Fruit fly (Drosophila melanogaster): ENCODE results near the gene CG12684.

CG12684 gene

DNA sequence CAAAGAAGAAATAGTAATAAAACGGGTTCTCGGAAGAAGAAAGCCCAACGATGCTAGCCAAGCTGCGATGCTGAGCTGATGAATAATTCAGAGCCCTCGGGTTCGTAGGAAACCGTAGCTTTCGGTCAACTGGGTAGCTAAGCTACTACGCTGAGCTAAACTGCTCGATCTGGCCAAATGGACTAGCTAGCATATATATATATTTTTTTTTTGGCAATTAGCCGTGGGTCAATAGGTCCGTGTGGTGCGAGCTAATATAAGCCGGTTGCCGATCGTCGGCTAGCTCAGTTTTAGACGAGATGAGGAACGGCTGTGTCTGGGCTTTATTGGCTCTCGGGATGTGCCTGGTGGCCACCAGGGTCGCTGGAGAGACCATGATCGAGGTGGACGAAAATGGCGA lies 14.0 kb downstream of the CG12684 start, which contains the start of gene CG3546:
Gene CG3546, plus strand, starts transcription at position 301 of the 400 bp plus-strand sequence.
- TF ChIP-seq Clk (GFP tag; optimal IDR thresholded peaks at IDR 0.05) (no peak), pad (GFP tag; optimal IDR thresholded peaks at IDR 0.05) (no peak)

DNA sequence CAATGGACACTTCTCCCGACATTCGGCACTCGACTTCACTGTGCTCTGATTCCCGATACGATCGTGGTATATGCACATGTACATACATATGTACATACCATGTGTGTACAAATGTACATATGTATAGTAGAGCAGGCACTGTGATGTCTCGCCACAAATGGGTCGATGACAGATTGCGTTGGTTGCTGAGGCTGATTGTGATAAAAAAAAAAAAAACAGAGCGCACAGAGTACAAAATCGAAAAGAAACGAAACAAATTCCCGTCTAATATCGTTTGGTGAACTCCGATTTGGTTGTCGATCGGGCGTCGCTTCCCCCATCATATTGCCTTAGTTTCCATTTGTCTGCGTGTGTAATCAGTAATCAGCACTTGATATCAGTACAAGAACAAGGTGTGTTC lies 15.9 kb downstream of the CG12684 start:
- TF ChIP-seq bab1 (GFP tag; optimal IDR thresholded peaks at IDR 0.05) (no peak), CG5204 (GFP tag; optimal IDR thresholded peaks at IDR 0.05) (no peak), CG14711 (tag; optimal IDR thresholded peaks at IDR 0.05) (no peak), CG33017 (tag; optimal IDR thresholded peaks at IDR 0.05) (no peak), Clk (GFP tag; optimal IDR thresholded peaks at IDR 0.05) (no peak), Crg-1 (GFP tag; optimal IDR thresholded peaks at IDR 0.05) (no peak), Mnt (GFP tag; optimal IDR thresholded peaks at IDR 0.05) (no peak), cnc (optimal IDR thresholded peaks at IDR 0.05) (no peak), Hr96 (GFP tag; optimal IDR thresholded peaks at IDR 0.05) (no peak), kay (GFP tag; ENCODE audit: borderline replicate concordance) (no peak), CG12768 (GFP tag; optimal IDR thresholded peaks at IDR 0.05) (no peak), toe (GFP tag; optimal IDR thresholded peaks at IDR 0.05) (no peak), CG7045 (GFP tag; optimal IDR thresholded peaks at IDR 0.05) (no peak), CG7101 (tag; optimal IDR thresholded peaks at IDR 0.05) (no peak)

DNA sequence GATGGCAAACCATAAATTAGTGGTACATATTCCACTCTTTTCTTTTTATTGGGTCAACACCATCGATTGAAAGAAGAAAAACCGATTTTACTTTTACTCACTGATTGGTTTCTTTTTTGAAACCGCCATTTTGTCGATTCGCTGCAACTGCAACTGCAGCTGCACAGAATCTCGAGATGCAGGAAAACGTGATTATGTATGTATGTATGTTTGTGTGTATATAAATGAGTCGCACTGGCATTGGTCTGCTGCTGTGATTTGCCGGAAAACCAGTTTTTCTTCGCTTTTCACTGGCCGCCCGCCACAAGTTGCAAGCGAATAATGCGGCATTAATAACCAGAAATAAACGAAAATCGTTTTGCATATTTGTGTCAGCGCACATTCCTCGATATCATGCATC lies 17.0 kb downstream of the CG12684 start:
- no peak for TF ChIP-seq toe (GFP tag; optimal IDR thresholded peaks at IDR 0.05)
- TF ChIP-seq CG7045 (GFP tag; optimal IDR thresholded peaks at IDR 0.05), result no peak
- TF ChIP-seq CG1620 (GFP tag; optimal IDR thresholded peaks at IDR 0.05), result no peak

DNA sequence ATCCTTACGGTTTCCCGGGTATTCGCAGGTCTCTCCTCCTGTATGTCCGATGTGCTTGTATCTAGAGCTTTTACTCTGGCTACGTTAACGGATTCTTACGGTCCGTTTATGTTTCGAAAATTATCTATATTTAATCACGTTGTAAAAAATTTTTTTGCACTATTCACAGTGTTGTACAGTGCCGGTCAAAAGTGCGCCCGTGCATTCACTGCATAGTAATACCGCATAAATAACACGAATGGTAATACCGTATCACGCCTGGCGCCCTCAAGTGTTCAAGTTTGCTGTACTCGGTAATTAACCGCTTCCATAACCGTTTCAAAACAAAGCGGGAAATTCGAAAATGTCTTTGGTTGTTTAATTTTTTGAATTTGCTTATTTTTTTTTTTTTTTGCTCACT lies 17.7 kb downstream of the CG12684 start, which contains the start of gene CG11444:
Gene CG11444, minus strand, starts transcription at position 400 of the 400 bp plus-strand sequence.
- TF ChIP-seq CG1620 (GFP tag; optimal IDR thresholded peaks at IDR 0.05), result peak; percentile 85
- peak; percentile 1 for TF ChIP-seq CG11617 (GFP tag; optimal IDR thresholded peaks at IDR 0.05)
- TF ChIP-seq Crg-1 (GFP tag; optimal IDR thresholded peaks at IDR 0.05), result peak; percentile 77
- peak; percentile 92 for TF ChIP-seq Mnt (GFP tag; optimal IDR thresholded peaks at IDR 0.05)
- TF ChIP-seq ovo (GFP tag; optimal IDR thresholded peaks at IDR 0.05), result peak; percentile 52
- peak; percentile 12 for TF ChIP-seq tj (GFP tag; optimal IDR thresholded peaks at IDR 0.05)
- TF ChIP-seq CG7101 (tag; optimal IDR thresholded peaks at IDR 0.05), result peak; percentile 69
- TF ChIP-seq CG7045 (GFP tag; optimal IDR thresholded peaks at IDR 0.05), result no peak
- TF ChIP-seq cic (GFP tag; optimal IDR thresholded peaks at IDR 0.05), result no peak
- no peak for TF ChIP-seq Clk (GFP tag; optimal IDR thresholded peaks at IDR 0.05)
- peak; percentile 70 for TF ChIP-seq pad (GFP tag; optimal IDR thresholded peaks at IDR 0.05)
- TF ChIP-seq bab1 (GFP tag; optimal IDR thresholded peaks at IDR 0.05), result peak; percentile 73
- TF ChIP-seq CG14711 (tag; optimal IDR thresholded peaks at IDR 0.05), result peak; percentile 55

DNA sequence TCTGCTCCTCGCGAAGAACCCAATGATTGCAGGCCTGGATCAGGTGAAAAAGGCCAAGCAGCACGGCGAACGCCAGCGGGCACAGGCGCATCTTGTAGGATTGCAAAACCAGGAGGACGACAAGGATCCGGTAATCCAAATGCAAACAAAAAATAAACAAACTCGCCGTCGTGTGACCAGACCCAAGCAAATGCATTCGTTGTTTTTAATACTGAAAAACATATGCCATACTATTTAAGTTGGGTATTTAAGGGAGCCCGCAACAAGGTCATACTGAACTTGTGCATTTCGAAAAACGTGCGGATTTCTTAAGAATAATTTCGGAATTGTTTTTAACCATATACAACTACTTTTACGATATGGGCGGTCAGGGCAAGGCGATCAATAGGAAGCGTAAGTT lies 20.0 kb downstream of the CG12684 start, which contains the start of the genes CG11436 and CG3527:
Gene CG11436, minus strand, starts transcription at position 162 of the 400 bp plus-strand sequence.
Gene CG3527, plus strand, starts transcription at position 257 of the 400 bp plus-strand sequence.
- TF ChIP-seq Clk (GFP tag; optimal IDR thresholded peaks at IDR 0.05), result no peak
- no peak for TF ChIP-seq Crg-1 (GFP tag; optimal IDR thresholded peaks at IDR 0.05)
- peak; percentile 1 for TF ChIP-seq bab1 (GFP tag; optimal IDR thresholded peaks at IDR 0.05)
- peak; percentile 35 for TF ChIP-seq Mnt (GFP tag; optimal IDR thresholded peaks at IDR 0.05)

DNA sequence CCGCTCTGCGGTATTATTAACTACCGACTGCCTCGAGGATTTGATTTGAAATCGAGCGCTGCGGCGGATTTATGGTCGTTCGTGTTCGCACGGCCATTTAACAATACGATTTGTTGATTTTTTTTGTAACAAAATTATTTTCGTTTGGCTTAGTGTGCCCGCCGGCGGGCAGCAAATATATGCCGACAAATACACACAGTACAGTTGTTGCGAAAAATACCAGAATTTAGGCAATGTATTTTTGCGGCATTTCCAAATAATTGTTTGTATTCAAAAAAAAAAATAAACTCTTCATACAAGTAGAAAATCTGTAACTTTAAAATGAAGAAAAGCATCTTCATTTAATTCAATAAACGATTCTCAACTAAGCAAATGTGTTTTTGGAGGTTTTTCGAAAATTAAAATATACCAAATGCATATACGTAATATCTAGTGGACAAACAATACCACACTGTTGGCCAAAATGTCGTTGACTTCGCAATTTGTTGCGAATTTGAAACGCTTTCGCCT lies 23.1 kb downstream of the CG12684 start, which contains the start of the genes Usf and CG15912:
Gene Usf, minus strand, starts transcription at position 184 of the 510 bp plus-strand sequence.
Gene CG15912, plus strand, starts transcription at position 460 of the 510 bp plus-strand sequence.
- TF ChIP-seq bab1 (GFP tag; optimal IDR thresholded peaks at IDR 0.05) (peak; percentile 2), kay (GFP tag; ENCODE audit: borderline replicate concordance) (no peak), tj (GFP tag; optimal IDR thresholded peaks at IDR 0.05) (peak; percentile 26), CG7045 (GFP tag; optimal IDR thresholded peaks at IDR 0.05) (no peak), CG14711 (tag; optimal IDR thresholded peaks at IDR 0.05) (no peak)

DNA sequence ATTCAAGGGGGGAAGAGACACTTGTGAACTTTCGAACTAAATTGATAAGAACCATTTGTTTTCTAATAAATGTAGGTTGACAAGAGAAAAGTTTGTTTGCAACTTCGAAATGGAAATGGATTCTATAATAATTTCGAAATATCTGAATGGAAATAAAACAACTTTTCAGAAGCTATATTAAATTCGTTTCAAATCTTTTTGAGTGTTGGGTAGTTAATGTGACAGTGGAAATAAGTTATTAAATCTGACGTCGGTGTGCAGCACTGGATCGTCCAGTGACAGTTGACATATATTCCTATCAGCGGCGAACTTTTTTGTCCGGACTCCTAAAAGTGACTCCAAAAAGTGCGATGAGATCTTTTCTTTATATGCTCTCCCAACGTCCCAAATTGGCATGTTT lies 29.4 kb downstream of the CG12684 start, which contains the start of gene CG3568:
Gene CG3568, plus strand, starts transcription at position 278 of the 400 bp plus-strand sequence.
- TF ChIP-seq pad (GFP tag; optimal IDR thresholded peaks at IDR 0.05), result no peak
- no peak for TF ChIP-seq CG5204 (GFP tag; optimal IDR thresholded peaks at IDR 0.05)
- no peak for TF ChIP-seq Mnt (GFP tag; optimal IDR thresholded peaks at IDR 0.05)
- no peak for TF ChIP-seq CG11617 (GFP tag; optimal IDR thresholded peaks at IDR 0.05)
- TF ChIP-seq CG12768 (GFP tag; optimal IDR thresholded peaks at IDR 0.05), result no peak
- TF ChIP-seq Clk (GFP tag; optimal IDR thresholded peaks at IDR 0.05), result no peak

DNA sequence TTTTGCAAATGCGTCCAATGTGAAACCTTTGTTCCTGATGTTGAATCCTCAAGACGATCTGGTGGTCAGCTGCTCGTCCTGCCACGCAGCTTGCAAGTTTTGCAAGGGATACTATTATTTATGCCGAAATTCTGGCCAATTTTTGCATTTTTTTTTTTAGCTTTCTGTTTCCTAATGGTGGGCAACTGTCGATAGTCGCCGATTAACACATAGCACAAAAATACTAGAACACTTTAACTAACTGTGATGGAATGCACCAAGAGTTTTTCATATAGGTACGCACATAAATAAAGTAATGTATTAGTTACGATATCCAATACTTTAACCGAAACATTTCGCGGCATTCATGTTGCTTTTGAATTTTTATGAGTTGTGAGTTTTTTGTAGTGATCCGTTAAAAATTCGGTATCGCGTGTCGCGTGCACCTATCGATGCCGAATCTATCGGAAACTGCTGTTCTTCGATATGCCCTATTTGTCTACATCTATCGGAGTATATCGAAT lies 31.2 kb downstream of the CG12684 start, which contains the start of the genes rb and CHOp24:
Gene rb, minus strand, starts transcription at position 197 of the 503 bp plus-strand sequence.
Gene CHOp24, plus strand, starts transcription at position 479 of the 503 bp plus-strand sequence.
- TF ChIP-seq ovo (GFP tag; optimal IDR thresholded peaks at IDR 0.05), result peak; percentile 30
- peak; percentile 73 for TF ChIP-seq bab1 (GFP tag; optimal IDR thresholded peaks at IDR 0.05)
- TF ChIP-seq tj (GFP tag; optimal IDR thresholded peaks at IDR 0.05), result peak; percentile 35
- TF ChIP-seq CG1620 (GFP tag; optimal IDR thresholded peaks at IDR 0.05), result peak; percentile 51
- no peak for TF ChIP-seq kay (GFP tag; ENCODE audit: borderline replicate concordance)
- TF ChIP-seq CG11617 (GFP tag; optimal IDR thresholded peaks at IDR 0.05), result peak; percentile 52
- TF ChIP-seq Hr96 (GFP tag; optimal IDR thresholded peaks at IDR 0.05), result no peak
- TF ChIP-seq cnc (optimal IDR thresholded peaks at IDR 0.05), result no peak
- TF ChIP-seq CG14711 (tag; optimal IDR thresholded peaks at IDR 0.05), result peak; percentile 61
- TF ChIP-seq Mnt (GFP tag; optimal IDR thresholded peaks at IDR 0.05), result peak; percentile 71
- TF ChIP-seq Clk (GFP tag; optimal IDR thresholded peaks at IDR 0.05), result no peak
- TF ChIP-seq CG5204 (GFP tag; optimal IDR thresholded peaks at IDR 0.05), result no peak
- peak; percentile 56 for TF ChIP-seq Crg-1 (GFP tag; optimal IDR thresholded peaks at IDR 0.05)
- TF ChIP-seq cic (GFP tag; optimal IDR thresholded peaks at IDR 0.05), result peak; percentile 10
- TF ChIP-seq CG7045 (GFP tag; optimal IDR thresholded peaks at IDR 0.05), result peak; percentile 6
- peak; percentile 56 for TF ChIP-seq CG7101 (tag; optimal IDR thresholded peaks at IDR 0.05)
- peak; percentile 38 for TF ChIP-seq pad (GFP tag; optimal IDR thresholded peaks at IDR 0.05)
- peak; percentile 46 for TF ChIP-seq CG33017 (tag; optimal IDR thresholded peaks at IDR 0.05)
- TF ChIP-seq CG12768 (GFP tag; optimal IDR thresholded peaks at IDR 0.05), result no peak
- TF ChIP-seq toe (GFP tag; optimal IDR thresholded peaks at IDR 0.05), result peak; percentile 62
